Fruit fly (Drosophila melanogaster) whole organism, pupa: ENCODE data around the gene Pzl.

Experiments used
- CG4496 ChIP-seq: fragments of 200-800 bp; sonication (Bioruptor generic); IDR thresholded peaks from 3 replicates; pipeline ENCODE4 v1.3.6; 2022; ENCODE audit warnings: missing biosample characterization, missing genetic modification characterization
- CG9948 ChIP-seq: fragments of 200-800 bp; sonication (Bioruptor generic); optimal IDR thresholded peaks from 2 replicates; lab custom pipeline; 2018; ENCODE audit warnings: missing biosample characterization, mild to moderate bottlenecking, missing genetic modification characterization, moderate library complexity
- EcR ChIP-seq: fragments of 200-800 bp; sonication (Bioruptor generic); optimal IDR thresholded peaks from 3 replicates; lab custom pipeline; 2019; ENCODE audit warnings: missing biosample characterization, missing genetic modification characterization, mild to moderate bottlenecking, moderate library complexity, missing genetic modification reagents
- Pif1A ChIP-seq: fragments of 200-800 bp; sonication (Bioruptor generic); optimal IDR thresholded peaks from 3 replicates; lab custom pipeline; 2016; ENCODE audit warnings: missing biosample characterization, missing genetic modification characterization
- Snoo ChIP-seq: fragments of 200-800 bp; sonication (Bioruptor generic); optimal IDR thresholded peaks from 3 replicates; lab custom pipeline; 2017; ENCODE audit warnings: missing biosample characterization, mild to moderate bottlenecking, missing genetic modification characterization, inconsistent platforms
- fd96Ca ChIP-seq: fragments of 200-800 bp; sonication (Bioruptor generic); IDR thresholded peaks from 3 replicates; pipeline ENCODE4 v1.3.6; 2022; ENCODE audit warnings: missing biosample characterization, missing genetic modification characterization
- gl ChIP-seq: fragments of 200-800 bp; sonication (Bioruptor generic); optimal IDR thresholded peaks from 2 replicates; lab custom pipeline; 2018; ENCODE audit warnings: missing biosample characterization, mild to moderate bottlenecking, missing genetic modification characterization

The Pzl gene

DNA sequence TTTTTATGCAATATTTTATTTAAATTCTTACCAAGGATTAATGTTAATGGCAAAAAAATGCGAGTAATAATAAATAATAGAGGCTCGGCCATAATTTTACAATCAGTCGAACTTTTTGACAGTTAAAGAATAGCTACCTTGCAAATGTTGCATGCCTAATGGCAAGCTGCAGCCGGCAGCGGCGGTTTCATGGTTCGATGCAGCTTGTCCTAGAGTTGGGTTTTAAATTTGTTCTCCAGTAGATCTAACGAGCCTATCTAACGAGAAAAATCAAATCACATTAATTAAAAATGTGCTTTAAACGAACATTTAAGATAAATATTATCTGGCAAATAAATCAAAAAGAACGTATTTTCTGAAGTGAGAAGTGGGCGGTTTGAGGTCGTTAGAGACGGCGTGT, at the start of gene Pzl:
TSS of gene Pzl (minus strand) at position 101 of the 400 bp plus-strand sequence.
- TF ChIP-seq EcR, result no peak
- no peak for TF ChIP-seq gl (tag; lab: Kevin White, UChicago)
- no peak for TF ChIP-seq CG4496 (GFP tag; lab: Robert Waterston, UW)

DNA sequence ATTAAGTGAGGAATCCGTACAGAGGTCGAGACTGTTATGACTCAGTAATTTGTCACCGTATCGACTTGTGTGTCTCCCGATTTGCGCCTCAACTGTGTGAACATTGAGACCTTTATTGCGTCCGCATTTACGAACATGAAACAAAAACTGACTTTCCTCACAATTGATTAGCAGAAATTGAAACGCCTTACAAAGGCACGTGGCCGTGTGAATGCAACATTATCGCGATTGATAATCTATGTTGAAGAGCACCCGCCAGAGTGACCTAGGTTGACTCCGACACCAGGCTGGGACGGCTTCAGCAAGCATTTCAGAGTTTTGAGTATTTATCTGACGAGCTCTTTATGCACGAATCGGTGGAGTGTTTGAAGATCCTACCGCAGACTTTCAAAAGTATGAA, 404.9 kb downstream of the Pzl start:
- TF ChIP-seq Snoo (tag; lab: Kevin White, UChicago) (no peak), fd96Ca (GFP tag; lab: Robert Waterston, UW) (no peak), CG9948 (no peak), gl (tag; lab: Kevin White, UChicago) (no peak), Pif1A (GFP tag; lab: Kevin White, UChicago) (no peak), EcR (no peak)
